Fruit fly (Drosophila melanogaster) whole organism, prepupa: ENCODE data around the gene CG43179.

Experiments used
- CG16779 ChIP-seq: fragments of 200-800 bp; sonication (Bioruptor generic); optimal IDR thresholded peaks from 3 replicates; lab custom pipeline; 2017; ENCODE audit warnings: missing biosample characterization, mild to moderate bottlenecking, missing genetic modification characterization
- CG3919 ChIP-seq: fragments of 200-800 bp; sonication (Bioruptor generic); optimal IDR thresholded peaks from 3 replicates; lab custom pipeline; 2016; ENCODE audit warnings: missing biosample characterization, missing genetic modification characterization

DNA sequence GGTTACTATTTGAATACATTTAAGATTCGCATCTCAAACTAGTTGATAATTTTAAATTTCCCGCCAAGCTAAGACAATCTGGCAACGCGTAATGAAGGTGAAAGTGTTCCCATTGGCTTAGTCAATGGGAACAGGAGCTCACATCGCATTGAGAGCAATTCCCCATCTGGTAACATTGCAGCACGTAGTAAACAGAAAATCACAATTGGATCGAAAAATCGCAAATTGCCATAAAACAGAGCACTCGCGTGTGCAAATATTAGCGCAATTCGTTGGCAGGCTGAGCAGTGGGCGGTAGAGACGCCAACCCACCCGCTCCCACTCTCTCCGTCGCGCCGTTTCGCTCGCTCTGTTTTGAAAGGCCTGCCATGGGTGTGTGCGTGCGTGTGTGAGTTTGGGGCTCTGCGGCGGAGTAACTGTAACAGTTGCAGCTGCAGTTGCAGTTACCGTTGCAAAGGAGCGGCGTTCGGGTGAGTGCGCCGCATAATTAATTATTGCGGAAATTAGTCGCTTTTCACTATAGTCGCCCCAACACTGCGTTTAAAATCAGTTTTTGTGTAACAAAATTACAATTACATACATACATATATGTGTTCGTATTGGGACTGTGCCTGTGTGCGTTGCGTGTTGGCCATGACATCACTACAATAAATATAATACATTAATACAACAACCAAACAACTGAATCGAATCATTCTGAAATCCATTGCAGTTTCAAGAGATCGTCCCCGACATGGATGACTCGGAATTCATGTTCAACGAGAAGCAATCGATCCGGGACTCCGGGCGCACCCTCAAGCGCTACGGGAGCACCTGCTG lies 42.4 kb downstream of the CG43179 start:
- no peak for TF ChIP-seq CG16779 (tag; lab: Kevin White, UChicago)
- peak; percentile 17 for TF ChIP-seq CG3919 (GFP tag; lab: Kevin White, UChicago)
